Fruit fly (Drosophila melanogaster) whole organism, prepupa: Measurements from ENCODE around the gene psh.

ENCODE experiments used
- CG11294 ChIP-seq: fragments of 200-800 bp; sonication (Bioruptor generic); IDR thresholded peaks from 2 replicates; pipeline ENCODE4 v1.3.6; 2022; ENCODE audit warnings: missing biosample characterization, missing genetic modification characterization
- CG11902 ChIP-seq: fragments of 200-800 bp; sonication (Bioruptor generic); optimal IDR thresholded peaks from 3 replicates; lab custom pipeline; 2016; ENCODE audit warnings: missing biosample characterization, missing genetic modification characterization
- CG15336 ChIP-seq: fragments of 200-800 bp; sonication (Bioruptor generic); IDR thresholded peaks from 2 replicates; pipeline ENCODE4 v1.3.6; 2022; ENCODE audit warnings: missing biosample characterization, missing genetic modification characterization
- CG3919 ChIP-seq: fragments of 200-800 bp; sonication (Bioruptor generic); optimal IDR thresholded peaks from 3 replicates; lab custom pipeline; 2016; ENCODE audit warnings: missing biosample characterization, missing genetic modification characterization
- CG6792 ChIP-seq: fragments of 200-800 bp; sonication (Bioruptor generic); optimal IDR thresholded peaks from 3 replicates; lab custom pipeline; 2016; ENCODE audit warnings: missing biosample characterization, missing genetic modification characterization
- CG7368 ChIP-seq: fragments of 200-800 bp; sonication (Bioruptor generic); optimal IDR thresholded peaks from 3 replicates; lab custom pipeline; 2016; ENCODE audit warnings: missing biosample characterization, missing genetic modification characterization
- OdsH ChIP-seq: fragments of 200-800 bp; sonication (Bioruptor generic); optimal IDR thresholded peaks from 3 replicates; lab custom pipeline; 2016; ENCODE audit warnings: missing biosample characterization, missing genetic modification characterization
- Smox ChIP-seq: fragments of 200-800 bp; sonication (Bioruptor generic); optimal IDR thresholded peaks from 3 replicates; lab custom pipeline; 2016; ENCODE audit warnings: missing biosample characterization, missing genetic modification characterization
- fd85E ChIP-seq: fragments of 200-800 bp; sonication (Bioruptor generic); optimal IDR thresholded peaks from 3 replicates; lab custom pipeline; 2016; ENCODE audit warnings: missing biosample characterization, missing genetic modification characterization
- salr ChIP-seq, 2 experiments: fragments of 200-800 bp; sonication (Bioruptor generic); optimal IDR thresholded peaks; 3 replicates each; lab custom pipeline; 2016 to 2018; ENCODE audit warnings: missing biosample characterization in 2 of 2, missing genetic modification characterization in 2 of 2, mild to moderate bottlenecking in 1 of 2
- svp ChIP-seq: fragments of 200-800 bp; sonication (Bioruptor generic); peaks from one replicate; lab custom pipeline; 2016; ENCODE audit warnings: missing biosample characterization, missing genetic modification characterization

Gene psh

DNA sequence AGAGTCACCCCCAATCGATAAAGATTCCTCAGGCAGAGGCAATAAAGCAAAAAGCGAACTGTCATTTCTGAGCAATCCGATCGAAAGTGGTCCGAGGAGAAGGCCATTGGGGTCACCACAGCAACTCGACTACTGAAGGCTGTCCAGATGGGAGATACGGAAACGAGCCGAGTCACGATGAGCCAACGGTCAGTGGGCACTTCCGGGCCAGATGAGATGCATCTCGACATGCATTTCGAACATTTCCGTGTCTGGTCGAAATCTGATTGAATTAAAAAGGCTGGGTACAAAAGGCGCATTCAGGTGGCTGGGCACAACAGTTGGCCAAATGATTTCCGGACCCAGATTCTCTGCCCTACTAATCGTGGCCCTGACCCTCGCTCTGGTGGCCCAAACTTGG is 48.2 kb downstream of the psh start, which contains the start of gene CG32551:
Gene CG32551, plus strand, starts transcription at position 301 of the 400 bp plus-strand sequence.
- TF ChIP-seq svp = peak; percentile 18
- no peak for TF ChIP-seq CG11294 (GFP tag; lab: Robert Waterston, UW)
- no peak for TF ChIP-seq CG3919 (GFP tag; lab: Kevin White, UChicago)

DNA sequence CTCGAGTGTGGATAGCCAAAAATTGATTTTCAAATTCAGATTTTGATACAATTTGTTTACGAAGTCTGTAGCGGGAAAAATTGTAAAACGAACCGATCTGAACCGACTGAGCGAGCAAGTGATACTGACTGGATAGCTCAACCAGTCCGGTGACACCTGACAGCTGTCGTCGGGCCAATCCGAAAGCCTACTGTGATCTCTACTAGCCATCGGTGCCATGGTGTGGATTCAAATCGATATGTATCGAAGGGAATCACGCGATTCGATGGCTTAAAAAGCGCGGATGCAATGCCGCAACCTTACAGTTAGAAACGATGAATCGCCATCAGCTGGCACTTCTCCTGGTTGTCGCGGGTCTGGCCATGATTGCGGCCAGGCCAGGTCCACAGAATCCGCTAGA is 49.5 kb downstream of the psh start, which contains the start of gene CG6290:
Gene CG6290, plus strand, starts transcription at position 301 of the 400 bp plus-strand sequence.
- TF ChIP-seq CG11902 (GFP tag; lab: Kevin White, UChicago) = no peak
- no peak for TF ChIP-seq fd85E (GFP tag; lab: Kevin White, UChicago)
- no peak for TF ChIP-seq Smox (GFP tag; lab: Kevin White, UChicago)
- no peak for TF ChIP-seq CG15336
- TF ChIP-seq salr (GFP tag; optimal IDR thresholded peaks at IDR 0.05; lab: Kevin White, UChicago) = no peak
- TF ChIP-seq CG6792 (GFP tag; lab: Kevin White, UChicago) = no peak
- no peak for TF ChIP-seq CG7368 (GFP tag; lab: Kevin White, UChicago)
- no peak for TF ChIP-seq OdsH (GFP tag; lab: Kevin White, UChicago)
